Worm (Caenorhabditis elegans): ENCODE data around the gene F56D2.5.

F56D2.5 gene

DNA sequence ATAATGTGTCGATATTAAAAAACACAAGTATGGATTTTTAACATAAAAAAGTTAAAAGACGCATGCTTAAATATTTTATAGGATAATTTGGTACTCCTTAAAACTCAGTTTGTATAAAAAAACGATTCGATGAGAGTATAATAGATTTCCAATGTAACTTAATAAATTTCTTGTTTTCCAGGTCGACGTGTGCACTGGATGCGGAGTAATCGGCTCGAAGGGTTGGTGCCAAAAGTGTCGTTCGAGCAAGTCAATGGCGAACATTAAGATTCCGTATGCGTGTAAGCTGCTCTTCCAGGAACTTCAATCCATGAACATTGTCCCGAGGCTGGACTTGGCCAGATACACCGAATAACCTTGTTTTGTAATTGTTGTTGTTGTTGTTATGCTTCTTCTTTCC, 16.9 kb downstream of the F56D2.5 start:
- TF ChIP-seq dmd-4 (tag; optimal IDR thresholded peaks at IDR 0.05; ENCODE audit: borderline replicate concordance) (no peak), unc-55 (GFP tag; optimal IDR thresholded peaks at IDR 0.05) (no peak), eyg-1 (tag; optimal IDR thresholded peaks at IDR 0.05) (no peak), dve-1 (tag; optimal IDR thresholded peaks at IDR 0.05) (no peak)

- peak; percentile 56 for TF ChIP-seq tbx-2 (tag; optimal IDR thresholded peaks at IDR 0.05)
- peak; percentile 60 for TF ChIP-seq ceh-34 (tag; optimal IDR thresholded peaks at IDR 0.05)
- TF ChIP-seq ceh-18 (tag; optimal IDR thresholded peaks at IDR 0.05), result peak; percentile 86
- TF ChIP-seq pat-9 (tag; optimal IDR thresholded peaks at IDR 0.05), result peak; percentile 25
- peak; percentile 65 for TF ChIP-seq rnt-1 (tag; optimal IDR thresholded peaks at IDR 0.05)
- peak; percentile 39 for TF ChIP-seq ref-2 (tag; optimal IDR thresholded peaks at IDR 0.05)
- TF ChIP-seq nfya-1 (tag; optimal IDR thresholded peaks at IDR 0.05), result peak; percentile 62
- TF ChIP-seq hlh-8 (tag; optimal IDR thresholded peaks at IDR 0.05), result peak; percentile 54
- TF ChIP-seq mec-3 (tag; optimal IDR thresholded peaks at IDR 0.05; ENCODE audit: borderline replicate concordance), result no peak
- TF ChIP-seq unc-3 (GFP tag; conservative IDR thresholded peaks at IDR 0.05), result no peak
- TF ChIP-seq unc-3 (tag; optimal IDR thresholded peaks at IDR 0.05), result no peak
- peak; percentile 42 for TF ChIP-seq unc-55 (GFP tag; optimal IDR thresholded peaks at IDR 0.05)
- TF ChIP-seq pqm-1 (tag; optimal IDR thresholded peaks at IDR 0.05), result no peak
- TF ChIP-seq C38D4.7 (GFP tag; optimal IDR thresholded peaks at IDR 0.05), result no peak
Measured at ce11 chrIII:5563680-5564079, 17.5 kb downstream of the F56D2.5 start.

- no peak for TF ChIP-seq rnt-1 (tag; optimal IDR thresholded peaks at IDR 0.05)
- TF ChIP-seq ama-1 (optimal IDR thresholded peaks at IDR 0.05), result no peak
- TF ChIP-seq madf-2 (tag; optimal IDR thresholded peaks at IDR 0.05), result no peak
- no peak for TF ChIP-seq syd-9 (tag; optimal IDR thresholded peaks at IDR 0.05)
- TF ChIP-seq pag-3 (tag; optimal IDR thresholded peaks at IDR 0.05; ENCODE audit: borderline replicate concordance), result no peak
- no peak for TF ChIP-seq ceh-18 (tag; optimal IDR thresholded peaks at IDR 0.05)
- no peak for TF ChIP-seq ceh-48 (tag; optimal IDR thresholded peaks at IDR 0.05)
- TF ChIP-seq ceh-45 (GFP tag; IDR thresholded peaks at IDR 0.05), result no peak
- TF ChIP-seq unc-55 (GFP tag; optimal IDR thresholded peaks at IDR 0.05), result no peak
- no peak for TF ChIP-seq pax-1 (tag; optimal IDR thresholded peaks at IDR 0.05)
- TF ChIP-seq nhr-232 (tag; optimal IDR thresholded peaks at IDR 0.05), result no peak
- TF ChIP-seq fkh-10 (GFP tag; optimal IDR thresholded peaks at IDR 0.05), result no peak
- TF ChIP-seq che-1 (tag; optimal IDR thresholded peaks at IDR 0.05), result no peak
Measured at ce11 chrIII:5557246-5557819, 23.9 kb downstream of the F56D2.5 start, which contains the start of gene rpc-2. rpc-2 (plus strand) TSS chrIII:5557365.

DNA sequence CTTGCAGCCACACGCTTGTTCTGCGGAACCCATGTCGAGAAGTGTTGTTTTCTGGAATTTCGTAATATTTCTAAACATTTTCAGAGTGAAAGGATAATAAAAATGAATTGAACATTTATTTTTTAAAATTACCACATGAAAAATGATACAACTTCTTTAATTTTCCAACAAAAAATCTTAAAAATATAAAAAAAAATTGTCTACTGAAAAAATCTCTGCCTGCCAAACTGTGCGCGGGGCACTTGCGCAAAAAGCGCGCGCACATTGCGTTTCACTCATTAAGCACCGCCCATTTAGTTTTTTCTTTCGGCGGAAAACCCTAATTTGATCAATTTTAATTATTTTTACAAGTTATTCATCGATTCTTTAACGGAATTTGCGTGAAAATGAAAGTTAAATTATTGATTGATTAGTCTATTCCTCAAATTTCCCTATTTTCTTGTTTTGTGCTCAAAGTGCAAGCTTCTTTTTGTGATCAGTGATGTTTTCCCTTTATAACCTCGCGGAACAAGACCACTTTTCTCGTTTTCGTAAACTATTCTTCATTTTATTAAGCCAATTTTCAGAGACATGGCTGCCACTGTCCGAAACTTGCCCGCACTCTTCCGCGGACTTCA, 26.2 kb downstream of the F56D2.5 start, which contains the start of the genes nmad-1 and hach-1:
Gene nmad-1, minus strand, starts transcription at position 51 of the 617 bp plus-strand sequence.
Gene hach-1, plus strand, starts transcription at position 567 of the 617 bp plus-strand sequence.
- TF ChIP-seq ceh-30 (tag; optimal IDR thresholded peaks at IDR 0.05) (peak; percentile 77), unc-55 (GFP tag; optimal IDR thresholded peaks at IDR 0.05) (no peak), K09A11.1 (tag; optimal IDR thresholded peaks at IDR 0.05; ENCODE audit: insufficient read depth) (peak; percentile 90), dve-1 (tag; optimal IDR thresholded peaks at IDR 0.05) (no peak), lim-6 (tag; optimal IDR thresholded peaks at IDR 0.05) (peak; percentile 54), pax-1 (tag; optimal IDR thresholded peaks at IDR 0.05) (peak; percentile 15), unc-86 (tag; optimal IDR thresholded peaks at IDR 0.05) (peak; percentile 93), elt-4 (tag; optimal IDR thresholded peaks at IDR 0.05) (no peak), F13H6.1 (tag; optimal IDR thresholded peaks at IDR 0.05) (peak; percentile 93), sox-2 (GFP tag; IDR thresholded peaks at IDR 0.05) (peak; percentile 60; the same call in 1 of the 2 replicates), dmd-4 (tag; optimal IDR thresholded peaks at IDR 0.05; ENCODE audit: borderline replicate concordance) (peak; percentile 56), fax-1 (tag; optimal IDR thresholded peaks at IDR 0.05) (peak; percentile 93), ahr-1 (tag; optimal IDR thresholded peaks at IDR 0.05) (peak; percentile 84), ceh-31 (tag; optimal IDR thresholded peaks at IDR 0.05) (peak; percentile 92), fkh-6 (tag; optimal IDR thresholded peaks at IDR 0.05) (peak; percentile 84), lin-11 (tag; optimal IDR thresholded peaks at IDR 0.05) (peak; percentile 85), unc-42 (tag; optimal IDR thresholded peaks at IDR 0.05) (peak; percentile 98), ceh-6 (GFP tag; optimal IDR thresholded peaks at IDR 0.05) (peak; percentile 73), syd-9 (tag; optimal IDR thresholded peaks at IDR 0.05) (peak; percentile 88), rnt-1 (tag; optimal IDR thresholded peaks at IDR 0.05) (peak; percentile 81), hlh-6 (tag; optimal IDR thresholded peaks at IDR 0.05) (peak; percentile 82), ama-1 (optimal IDR thresholded peaks at IDR 0.05) (no peak), mec-3 (tag; optimal IDR thresholded peaks at IDR 0.05; ENCODE audit: borderline replicate concordance) (peak; percentile 2), pros-1 (tag; optimal IDR thresholded peaks at IDR 0.05) (no peak), pqm-1 (tag; optimal IDR thresholded peaks at IDR 0.05) (peak; percentile 52), ceh-48 (tag; optimal IDR thresholded peaks at IDR 0.05) (peak; percentile 67), ceh-34 (tag; optimal IDR thresholded peaks at IDR 0.05) (peak; percentile 92), C08G9.2 (tag; optimal IDR thresholded peaks at IDR 0.05) (peak; percentile 75)
